Worm (Caenorhabditis elegans) whole organism, young adult: ENCODE data around the gene F11C7.7.

Experiments
- B0261.1 ChIP-seq: sonication (generic microtip); optimal IDR thresholded peaks from 2 replicates; lab custom pipeline; 2016; ENCODE audit warnings: mild to moderate bottlenecking, missing genetic modification characterization, moderate library complexity, missing compliant biosample characterization
- C06A6.2 ChIP-seq: fragments of 200-800 bp; sonication (Bioruptor generic); conservative IDR thresholded peaks from 2 replicates; pipeline ENCODE4 v1.3.6; 2022; ENCODE audit warnings: missing genetic modification characterization, missing compliant biosample characterization
- C17E4.6 ChIP-seq: fragments of 200-800 bp; sonication (Bioruptor generic); IDR thresholded peaks from 2 replicates; pipeline ENCODE4 v1.3.6; 2022; ENCODE audit warnings: missing genetic modification reagents, missing genetic modification characterization, missing compliant biosample characterization
- F23B12.7 ChIP-seq: sonication (generic microtip); optimal IDR thresholded peaks from 2 replicates; lab custom pipeline; 2017; ENCODE audit warnings: missing genetic modification characterization, mild to moderate bottlenecking, missing compliant biosample characterization, antibody characterized with exemption, moderate library complexity; ENCODE audit not compliant: insufficient read depth
- F33H1.4 ChIP-seq: fragments of 200-800 bp; sonication (Bioruptor generic); IDR thresholded peaks from 2 replicates; pipeline ENCODE4 v1.3.6; 2022; ENCODE audit warnings: missing genetic modification reagents, missing genetic modification characterization, missing compliant biosample characterization
- F37B4.10 ChIP-seq: fragments of 200-800 bp; sonication (Bioruptor generic); IDR thresholded peaks from 2 replicates; pipeline ENCODE4 v1.3.6; 2022; ENCODE audit warnings: missing genetic modification characterization, missing compliant biosample characterization
- F57A8.1 ChIP-seq: fragments of 200-800 bp; sonication (Bioruptor generic); optimal IDR thresholded peaks from 2 replicates; lab custom pipeline; 2018; ENCODE audit warnings: mild to moderate bottlenecking, missing genetic modification characterization, moderate library complexity, missing compliant biosample characterization
- T07F8.4 ChIP-seq: sonication (generic microtip); optimal IDR thresholded peaks from 2 replicates; lab custom pipeline; 2016; ENCODE audit warnings: mild to moderate bottlenecking, missing genetic modification characterization, moderate library complexity, missing compliant biosample characterization
- Y53F4B.3 ChIP-seq: fragments of 200-800 bp; sonication (Bioruptor generic); IDR thresholded peaks from 2 replicates; pipeline ENCODE4 v1.3.6; 2022; ENCODE audit warnings: missing genetic modification reagents, missing genetic modification characterization, missing compliant biosample characterization
- Y53G8AR.9 ChIP-seq: fragments of 200-800 bp; sonication (Bioruptor generic); conservative IDR thresholded peaks from 2 replicates; pipeline ENCODE4 v1.3.6; 2022; ENCODE audit warnings: missing genetic modification reagents, missing genetic modification characterization, missing compliant biosample characterization
- Y67H2A.10 ChIP-seq: fragments of 200-800 bp; sonication (Bioruptor generic); conservative IDR thresholded peaks from 2 replicates; pipeline ENCODE4 v1.3.6; 2022; ENCODE audit warnings: missing genetic modification reagents, missing genetic modification characterization, missing compliant biosample characterization
- Y95B8A.8 ChIP-seq: fragments of 200-800 bp; sonication (Bioruptor generic); IDR thresholded peaks from 2 replicates; pipeline ENCODE4 v1.3.6; 2022; ENCODE audit warnings: missing genetic modification reagents, missing genetic modification characterization, missing compliant biosample characterization
- ZK185.1 ChIP-seq: sonication (generic microtip); optimal IDR thresholded peaks from 2 replicates; lab custom pipeline; 2016; ENCODE audit warnings: mild to moderate bottlenecking, missing genetic modification characterization, missing compliant biosample characterization; ENCODE audit not compliant: poor library complexity, severe bottlenecking
- akir-1 ChIP-seq: fragments of 200-800 bp; sonication (Bioruptor generic); optimal IDR thresholded peaks from 2 replicates; lab custom pipeline; 2018; ENCODE audit warnings: mild to moderate bottlenecking, missing genetic modification characterization, moderate library complexity, missing compliant biosample characterization
- aptf-3 ChIP-seq: fragments of 200-800 bp; sonication (Bioruptor generic); IDR thresholded peaks from 2 replicates; pipeline ENCODE4 v1.3.6; 2022; ENCODE audit warnings: missing genetic modification characterization, missing compliant biosample characterization
- attf-3 ChIP-seq: fragments of 200-800 bp; sonication (Bioruptor generic); conservative IDR thresholded peaks from 2 replicates; pipeline ENCODE4 v1.3.6; 2022; ENCODE audit warnings: missing genetic modification reagents, missing genetic modification characterization, missing compliant biosample characterization
- bed-1 ChIP-seq: fragments of 200-800 bp; sonication (Bioruptor generic); IDR thresholded peaks from 2 replicates; pipeline ENCODE4 v1.3.6; 2022; ENCODE audit warnings: missing genetic modification reagents, missing genetic modification characterization, missing compliant biosample characterization
- ccch-3 ChIP-seq: fragments of 200-800 bp; sonication (Bioruptor generic); optimal IDR thresholded peaks from 2 replicates; lab custom pipeline; 2018; ENCODE audit warnings: mild to moderate bottlenecking, missing genetic modification characterization, missing compliant biosample characterization
- cebp-2 ChIP-seq: fragments of 200-800 bp; sonication (Bioruptor generic); IDR thresholded peaks from 2 replicates; pipeline ENCODE4 v1.3.6; 2022; ENCODE audit warnings: missing genetic modification characterization, missing compliant biosample characterization
- ceh-27 ChIP-seq: fragments of 200-800 bp; sonication (Bioruptor generic); optimal IDR thresholded peaks from 2 replicates; lab custom pipeline; 2018; ENCODE audit warnings: mild to moderate bottlenecking, missing genetic modification characterization, moderate library complexity, missing compliant biosample characterization
- ceh-79 ChIP-seq: sonication (generic microtip); optimal IDR thresholded peaks from 2 replicates; lab custom pipeline; 2017; ENCODE audit warnings: mild to moderate bottlenecking, missing genetic modification characterization, missing compliant biosample characterization
- dpff-1 ChIP-seq: sonication (generic microtip); optimal IDR thresholded peaks from 2 replicates; lab custom pipeline; 2017; ENCODE audit warnings: mild to moderate bottlenecking, missing genetic modification characterization, missing compliant biosample characterization
- efl-1 ChIP-seq: fragments of 150-350 bp; optimal IDR thresholded peaks from 2 replicates; lab custom pipeline; 2014; ENCODE audit warnings: missing biosample characterization, missing genetic modification reagents, missing genetic modification characterization
- egl-18 ChIP-seq: fragments of 200-800 bp; sonication (Bioruptor generic); IDR thresholded peaks from 2 replicates; pipeline ENCODE4 v1.3.6; 2022; ENCODE audit warnings: missing genetic modification reagents, missing genetic modification characterization, missing compliant biosample characterization
- egrh-3 ChIP-seq: fragments of 200-800 bp; sonication (Bioruptor generic); IDR thresholded peaks from 2 replicates; pipeline ENCODE4 v1.3.6; 2022; ENCODE audit warnings: missing genetic modification reagents, missing genetic modification characterization, missing compliant biosample characterization
- ets-4 ChIP-seq: fragments of 200-800 bp; sonication (Bioruptor generic); optimal IDR thresholded peaks from 2 replicates; lab custom pipeline; 2018; ENCODE audit warnings: mild to moderate bottlenecking, missing genetic modification characterization, missing compliant biosample characterization
- gei-17 ChIP-seq: fragments of 200-800 bp; sonication (Bioruptor generic); optimal IDR thresholded peaks from 2 replicates; lab custom pipeline; 2018; ENCODE audit warnings: mild to moderate bottlenecking, missing genetic modification characterization, missing compliant biosample characterization
- him-1 ChIP-seq: sonication (generic microtip); optimal IDR thresholded peaks from 2 replicates; lab custom pipeline; 2016; ENCODE audit warnings: missing genotype, missing genetic modification reagents, missing genetic modification characterization, missing compliant biosample characterization
- hmg-1.2 ChIP-seq: fragments of 200-800 bp; sonication (Bioruptor generic); IDR thresholded peaks from 2 replicates; pipeline ENCODE4 v1.3.6; 2022; ENCODE audit warnings: missing genetic modification reagents, missing genetic modification characterization, missing compliant biosample characterization
- lag-1 ChIP-seq: fragments of 200-800 bp; sonication (Bioruptor generic); IDR thresholded peaks from 2 replicates; pipeline ENCODE4 v1.3.6; 2022; ENCODE audit warnings: missing genetic modification reagents, missing genetic modification characterization, missing compliant biosample characterization
- lin-26 ChIP-seq: fragments of 200-800 bp; sonication (Bioruptor generic); IDR thresholded peaks from 2 replicates; pipeline ENCODE4 v1.3.6; 2022; ENCODE audit warnings: missing genetic modification reagents, missing genetic modification characterization, missing compliant biosample characterization
- lin-35 ChIP-seq, 3 experiments: fragments of 150-350 bp in 2 of 3; sonication (generic microtip) in 1 of 3; optimal IDR thresholded peaks; 2 replicates each; lab custom pipeline; 2014 to 2018; ENCODE audit warnings: missing biosample characterization in 3 of 3, missing genetic modification characterization in 3 of 3, missing genetic modification reagents in 3 of 3
- lin-40 ChIP-seq: sonication (generic microtip); optimal IDR thresholded peaks from 2 replicates; lab custom pipeline; 2016; ENCODE audit warnings: missing genetic modification characterization, mild to moderate bottlenecking, missing compliant biosample characterization, missing genotype, missing genetic modification reagents
- lin-54 ChIP-seq: fragments of 200-800 bp; sonication (Bioruptor generic); optimal IDR thresholded peaks from 2 replicates; lab custom pipeline; 2018; ENCODE audit warnings: mild to moderate bottlenecking, missing genetic modification characterization, missing compliant biosample characterization
- lsy-27 ChIP-seq: sonication (generic microtip); optimal IDR thresholded peaks from 2 replicates; lab custom pipeline; 2017; ENCODE audit warnings: missing genetic modification characterization, mild to moderate bottlenecking, missing compliant biosample characterization, antibody characterized with exemption, missing genotype, borderline replicate concordance; ENCODE audit not compliant: insufficient read depth
- mel-28 ChIP-seq: sonication (generic microtip); optimal IDR thresholded peaks from 2 replicates; lab custom pipeline; 2016; ENCODE audit warnings: borderline replicate concordance, mild to moderate bottlenecking, missing genetic modification characterization, missing compliant biosample characterization
- nhr-120 ChIP-seq: fragments of 200-800 bp; sonication (Bioruptor generic); IDR thresholded peaks from 2 replicates; pipeline ENCODE4 v1.3.6; 2022; ENCODE audit warnings: missing genetic modification characterization, missing compliant biosample characterization
- rec-8 ChIP-seq, 2 experiments: sonication (generic microtip); optimal IDR thresholded peaks; 2 replicates each; lab custom pipeline; 2016; ENCODE audit warnings: mild to moderate bottlenecking in 2 of 2, missing genetic modification characterization in 2 of 2, missing genetic modification reagents in 2 of 2, missing genotype in 2 of 2, missing biosample characterization in 1 of 2, missing compliant biosample characterization in 1 of 2, moderate library complexity in 1 of 2
- sdz-38 ChIP-seq: sonication (generic microtip); optimal IDR thresholded peaks from 2 replicates; lab custom pipeline; 2016; ENCODE audit warnings: missing genotype, missing genetic modification characterization, missing compliant biosample characterization
- snpc-3.4 ChIP-seq: sonication (generic microtip); optimal IDR thresholded peaks from 2 replicates; lab custom pipeline; 2017; ENCODE audit warnings: missing genetic modification characterization, mild to moderate bottlenecking, missing compliant biosample characterization, antibody characterized with exemption, moderate library complexity, missing genotype, missing genetic modification reagents
- somi-1 ChIP-seq: fragments of 200-800 bp; sonication (Bioruptor generic); optimal IDR thresholded peaks from 2 replicates; lab custom pipeline; 2018; ENCODE audit warnings: mild to moderate bottlenecking, missing genetic modification characterization, missing compliant biosample characterization
- sptf-2 ChIP-seq: fragments of 200-800 bp; sonication (Bioruptor generic); optimal IDR thresholded peaks from 2 replicates; lab custom pipeline; 2018; ENCODE audit warnings: mild to moderate bottlenecking, missing genetic modification characterization, missing compliant biosample characterization
- tbp1 ChIP-seq: fragments of 200-800 bp; sonication (Bioruptor generic); optimal IDR thresholded peaks from 2 replicates; lab custom pipeline; 2018; ENCODE audit warnings: mild to moderate bottlenecking, missing genetic modification characterization, missing compliant biosample characterization
- tbx-9 ChIP-seq: sonication (generic microtip); optimal IDR thresholded peaks from 2 replicates; lab custom pipeline; 2016; ENCODE audit warnings: borderline replicate concordance, missing genetic modification characterization, inconsistent platforms, missing compliant biosample characterization
- tlf-1 ChIP-seq: fragments of 200-800 bp; sonication (Bioruptor generic); optimal IDR thresholded peaks from 2 replicates; lab custom pipeline; 2018; ENCODE audit warnings: mild to moderate bottlenecking, missing genetic modification characterization, missing compliant biosample characterization
- zfh-2 ChIP-seq: fragments of 200-800 bp; sonication (Bioruptor generic); conservative IDR thresholded peaks from 2 replicates; pipeline ENCODE4 v1.3.6; 2022; ENCODE audit warnings: missing genetic modification reagents, missing genetic modification characterization, missing compliant biosample characterization
- ztf-18 ChIP-seq: sonication (generic microtip); optimal IDR thresholded peaks from 2 replicates; lab custom pipeline; 2016; ENCODE audit warnings: missing genotype, mild to moderate bottlenecking, missing genetic modification characterization, missing compliant biosample characterization
- ztf-6 ChIP-seq: fragments of 200-800 bp; sonication (Bioruptor generic); IDR thresholded peaks from 2 replicates; pipeline ENCODE4 v1.3.6; 2022; ENCODE audit warnings: missing genetic modification reagents, missing genetic modification characterization, missing compliant biosample characterization

F11C7.7 gene

ce11 chrX:17392182-17392581 lies 6.2 kb upstream of the F11C7.7 start (continued):
- TF ChIP-seq sptf-2 (GFP tag; lab: Kevin White, UChicago): no peak
- TF ChIP-seq tbx-9 (tag; lab: Kevin White, UChicago): no peak
- peak; percentile 80 for TF ChIP-seq lin-40 (tag; lab: Kevin White, UChicago)
- peak; percentile 11 for TF ChIP-seq somi-1
- no peak for TF ChIP-seq lin-26 (GFP tag; lab: Robert Waterston, UW)
- no peak for TF ChIP-seq ZK185.1 (tag; lab: Kevin White, UChicago)
- TF ChIP-seq nhr-120 (GFP tag; lab: Robert Waterston, UW): no peak
- no peak for TF ChIP-seq zfh-2 (GFP tag; lab: Robert Waterston, UW)
- TF ChIP-seq ceh-79 (tag; lab: Kevin White, UChicago): no peak
- TF ChIP-seq F23B12.7 (tag; lab: Kevin White, UChicago): peak; percentile 61
- TF ChIP-seq ccch-3 (GFP tag; lab: Kevin White, UChicago): no peak
- no peak for TF ChIP-seq mel-28 (tag; lab: Kevin White, UChicago)
- TF ChIP-seq hmg-1.2 (GFP tag; lab: Robert Waterston, UW): peak; percentile 43; the same call in 1 of the 2 replicates
- no peak for TF ChIP-seq dpff-1 (tag; lab: Kevin White, UChicago)
- no peak for TF ChIP-seq egl-18 (GFP tag; lab: Robert Waterston, UW)
- no peak for TF ChIP-seq efl-1 (GFP tag; lab: Kevin White, UChicago)
- TF ChIP-seq ztf-18: peak; percentile 5
- peak; percentile 13 for TF ChIP-seq tbp1
- TF ChIP-seq lsy-27 (tag; lab: Kevin White, UChicago): no peak
- no peak for TF ChIP-seq ztf-6
- peak; percentile 72 for TF ChIP-seq ceh-27
- TF ChIP-seq C17E4.6 (GFP tag; lab: Robert Waterston, UW): no peak
- TF ChIP-seq B0261.1 (tag; lab: Kevin White, UChicago): no peak
- TF ChIP-seq F37B4.10: no peak
- TF ChIP-seq F57A8.1 (GFP tag; lab: Kevin White, UChicago): no peak
- TF ChIP-seq egrh-3 (GFP tag; lab: Robert Waterston, UW): no peak
- no peak for TF ChIP-seq Y53F4B.3 (GFP tag; lab: Robert Waterston, UW)
- TF ChIP-seq rec-8 (tag; optimal IDR thresholded peaks at IDR 0.05; lab: Kevin White, UChicago): no peak
- TF ChIP-seq ets-4 (GFP tag; lab: Kevin White, UChicago): no peak
- TF ChIP-seq Y67H2A.10 (GFP tag; lab: Robert Waterston, UW): no peak
- TF ChIP-seq aptf-3 (GFP tag; lab: Robert Waterston, UW): no peak
- TF ChIP-seq bed-1 (GFP tag; lab: Robert Waterston, UW): no peak
- TF ChIP-seq attf-3 (GFP tag; lab: Robert Waterston, UW): no peak
- no peak for TF ChIP-seq him-1 (tag; lab: Kevin White, UChicago)
- TF ChIP-seq tlf-1 (GFP tag; lab: Kevin White, UChicago): no peak
- TF ChIP-seq Y53G8AR.9: no peak

- TF ChIP-seq F33H1.4 (GFP tag; lab: Robert Waterston, UW) (no peak), C06A6.2 (no peak), lin-54 (GFP tag; lab: Kevin White, UChicago) (no peak), snpc-3.4 (no peak), nhr-120 (GFP tag; lab: Robert Waterston, UW) (no peak), rec-8 (tag; optimal IDR thresholded peaks at IDR 0.05; lab: Kevin White, UChicago) (no peak), efl-1 (GFP tag; lab: Kevin White, UChicago) (no peak), akir-1 (GFP tag; lab: Kevin White, UChicago) (no peak), Y95B8A.8 (GFP tag; lab: Robert Waterston, UW) (no peak), lin-35 (GFP tag; optimal IDR thresholded peaks at IDR 0.05; lab: Kevin White, UChicago) (no peak), cebp-2 (GFP tag; lab: Robert Waterston, UW) (no peak), zfh-2 (GFP tag; lab: Robert Waterston, UW) (no peak), lag-1 (no peak), sdz-38 (no peak), gei-17 (GFP tag; lab: Kevin White, UChicago) (no peak), T07F8.4 (no peak), Y53G8AR.9 (no peak)
Observed at ce11 chrX:17396456-17396855, 1.9 kb upstream of the F11C7.7 start, which contains the start of the genes vap-1 and F11C7.2. Gene vap-1, minus strand, starts transcription at chrX:17396556. Gene F11C7.2, plus strand, starts transcription at chrX:17396814.
